Fruit fly (Drosophila melanogaster) whole organism, adult: ENCODE measurements around the gene CG8289.
A peak's percentile ranks its signal among the peaks of the same experiment; 100 is the strongest.

Experiments used
- CG12768 ChIP-seq: fragments of 200-800 bp; sonication (Bioruptor generic); optimal IDR thresholded peaks from 2 replicates; lab custom pipeline; 2017; ENCODE audit warnings: missing biosample characterization, missing genetic modification characterization, mild to moderate bottlenecking, moderate library complexity, missing genetic modification reagents
- CG14711 ChIP-seq: fragments of 200-800 bp; sonication (Bioruptor generic); optimal IDR thresholded peaks from 2 replicates; lab custom pipeline; 2018; ENCODE audit warnings: missing biosample characterization, mild to moderate bottlenecking, missing genetic modification characterization, moderate library complexity
- CG1620 ChIP-seq: fragments of 200-800 bp; sonication (Bioruptor generic); optimal IDR thresholded peaks from 2 replicates; lab custom pipeline; 2016; ENCODE audit warnings: missing biosample characterization, missing genetic modification characterization
- CG5204 ChIP-seq: fragments of 200-800 bp; sonication (Bioruptor generic); optimal IDR thresholded peaks from 2 replicates; lab custom pipeline; 2016; ENCODE audit warnings: missing biosample characterization, missing genetic modification characterization
- CG7045 ChIP-seq: fragments of 200-800 bp; sonication (Bioruptor generic); optimal IDR thresholded peaks from 2 replicates; lab custom pipeline; 2017; ENCODE audit warnings: missing biosample characterization, mild to moderate bottlenecking, missing genetic modification characterization
- CG7101 ChIP-seq: fragments of 200-800 bp; sonication (Bioruptor generic); optimal IDR thresholded peaks from 2 replicates; lab custom pipeline; 2018; ENCODE audit warnings: missing biosample characterization, mild to moderate bottlenecking, missing genetic modification characterization, moderate library complexity
- Crg-1 ChIP-seq: fragments of 200-800 bp; sonication (Bioruptor generic); optimal IDR thresholded peaks from 2 replicates; lab custom pipeline; 2016; ENCODE audit warnings: missing biosample characterization, missing genetic modification characterization
- Hr96 ChIP-seq: fragments of 200-800 bp; sonication (Bioruptor generic); optimal IDR thresholded peaks from 2 replicates; lab custom pipeline; 2016; ENCODE audit warnings: missing biosample characterization, missing genetic modification characterization
- Mnt ChIP-seq: fragments of 200-800 bp; sonication (Bioruptor generic); optimal IDR thresholded peaks from 2 replicates; lab custom pipeline; 2016; ENCODE audit warnings: missing biosample characterization, mild to moderate bottlenecking, missing genetic modification characterization
- bab1 ChIP-seq: fragments of 200-800 bp; sonication (Bioruptor generic); optimal IDR thresholded peaks from 3 replicates; lab custom pipeline; 2019; ENCODE audit warnings: missing biosample characterization, mild to moderate bottlenecking, missing genetic modification characterization, moderate library complexity
- cic ChIP-seq: fragments of 200-800 bp; sonication (Bioruptor generic); optimal IDR thresholded peaks from 2 replicates; lab custom pipeline; 2017; ENCODE audit warnings: missing biosample characterization, mild to moderate bottlenecking, missing genetic modification characterization, moderate library complexity
- cnc ChIP-seq, 2 experiments: fragments of >200 bp; optimal IDR thresholded peaks; 2 replicates each; lab custom pipeline; 2017
- kay ChIP-seq: fragments of 200-800 bp; sonication (Bioruptor generic); peaks from one replicate; lab custom pipeline; 2016; ENCODE audit warnings: missing biosample characterization, missing genetic modification characterization, borderline replicate concordance
- ovo ChIP-seq: fragments of 200-800 bp; sonication (Bioruptor generic); optimal IDR thresholded peaks from 2 replicates; lab custom pipeline; 2016; ENCODE audit warnings: missing biosample characterization, missing genetic modification characterization
- pad ChIP-seq: fragments of 200-800 bp; sonication (Bioruptor generic); optimal IDR thresholded peaks from 3 replicates; lab custom pipeline; 2017; ENCODE audit warnings: missing biosample characterization, missing genetic modification characterization, mild to moderate bottlenecking, moderate library complexity, missing genetic modification reagents
- tj ChIP-seq: fragments of 200-800 bp; sonication (Bioruptor generic); optimal IDR thresholded peaks from 3 replicates; lab custom pipeline; 2017; ENCODE audit warnings: missing biosample characterization, mild to moderate bottlenecking, missing genetic modification characterization, moderate library complexity
- toe ChIP-seq: fragments of 200-800 bp; sonication (Bioruptor generic); optimal IDR thresholded peaks from 2 replicates; lab custom pipeline; 2016; ENCODE audit warnings: missing biosample characterization, missing genetic modification characterization

The CG8289 gene

dm6 chrX:17671788-17672187 lies 35.9 kb upstream of the CG8289 start, which contains the start of gene CG12990:
Gene CG12990 (minus strand): TSS chrX:17671888.
- no peak for TF ChIP-seq pad
- TF ChIP-seq CG12768 = no peak
- TF ChIP-seq Crg-1 (GFP tag; lab: Kevin White, UChicago) = no peak
- TF ChIP-seq CG7101 = no peak
- no peak for TF ChIP-seq Hr96 (GFP tag; lab: Kevin White, UChicago)
- no peak for TF ChIP-seq cic (GFP tag; lab: Kevin White, UChicago)

- TF ChIP-seq CG12768 (no peak), Crg-1 (GFP tag; lab: Kevin White, UChicago) (no peak), Mnt (no peak), tj (GFP tag; lab: Kevin White, UChicago) (no peak), CG5204 (GFP tag; lab: Kevin White, UChicago) (no peak), pad (no peak), Hr96 (GFP tag; lab: Kevin White, UChicago) (no peak), cic (GFP tag; lab: Kevin White, UChicago) (no peak), toe (GFP tag; lab: Kevin White, UChicago) (no peak)
Observed at dm6 chrX:17659119-17659452, 23.2 kb upstream of the CG8289 start.

dm6 chrX:17658207-17659118 lies 22.6 kb upstream of the CG8289 start:
- TF ChIP-seq bab1 (GFP tag; lab: Kevin White, UChicago) (no peak), Crg-1 (GFP tag; lab: Kevin White, UChicago) (no peak)

- TF ChIP-seq cnc (optimal IDR thresholded peaks at IDR 0.05; lab: Kevin White, UChicago) (no peak), tj (GFP tag; lab: Kevin White, UChicago) (peak; percentile 3)
Observed at dm6 chrX:17657716-17658115, 21.9 kb upstream of the CG8289 start.

dm6 chrX:17657050-17657696 lies 21.3 kb upstream of the CG8289 start, which contains the start of gene beta-Spec:
Gene beta-Spec (plus strand): TSS chrX:17657372.
- TF ChIP-seq toe (GFP tag; lab: Kevin White, UChicago) (no peak), bab1 (GFP tag; lab: Kevin White, UChicago) (peak; percentile 40)

- TF ChIP-seq CG12768 = no peak
- TF ChIP-seq CG14711 (tag; lab: Kevin White, UChicago) = no peak
- TF ChIP-seq bab1 (GFP tag; lab: Kevin White, UChicago) = no peak
- no peak for TF ChIP-seq CG7101
- TF ChIP-seq cnc (optimal IDR thresholded peaks at IDR 0.05; lab: Kevin White, UChicago) = no peak
- TF ChIP-seq Crg-1 (GFP tag; lab: Kevin White, UChicago) = no peak
Observed at dm6 chrX:17656501-17656900, 20.7 kb upstream of the CG8289 start, which contains the start of gene IntS2. Gene IntS2 (minus strand): TSS chrX:17656818.

dm6 chrX:17651998-17652738 lies 16.3 kb upstream of the CG8289 start, which contains the start of gene RhoGAPp190:
Gene RhoGAPp190 (minus strand): TSS chrX:17652562.
- TF ChIP-seq cic (GFP tag; lab: Kevin White, UChicago) (peak; percentile 29), tj (GFP tag; lab: Kevin White, UChicago) (peak; percentile 43), CG1620 (GFP tag; lab: Kevin White, UChicago) (no peak), CG7045 (GFP tag; lab: Kevin White, UChicago) (no peak), bab1 (GFP tag; lab: Kevin White, UChicago) (peak; percentile 74), pad (peak; percentile 58), Mnt (peak; percentile 45), CG14711 (tag; lab: Kevin White, UChicago) (no peak), CG7101 (peak; percentile 39)

- TF ChIP-seq Mnt (no peak), CG5204 (GFP tag; lab: Kevin White, UChicago) (no peak), bab1 (GFP tag; lab: Kevin White, UChicago) (no peak), pad (peak; percentile 91), Hr96 (GFP tag; lab: Kevin White, UChicago) (no peak), kay (GFP tag; lab: Kevin White, UChicago) (no peak), ovo (GFP tag; lab: Kevin White, UChicago) (peak; percentile 38)
Observed at dm6 chrX:17651216-17651997, 15.6 kb upstream of the CG8289 start.
